Worm (Caenorhabditis elegans) whole organism, young adult: ENCODE results near the gene sfrp-1.

ENCODE experiments used
- B0261.1 ChIP-seq: sonication (generic microtip); optimal IDR thresholded peaks from 2 replicates; lab custom pipeline; 2016; ENCODE audit warnings: mild to moderate bottlenecking, missing genetic modification characterization, moderate library complexity, missing compliant biosample characterization
- C06A6.2 ChIP-seq: fragments of 200-800 bp; sonication (Bioruptor generic); conservative IDR thresholded peaks from 2 replicates; pipeline ENCODE4 v1.3.6; 2022; ENCODE audit warnings: missing genetic modification characterization, missing compliant biosample characterization
- D2030.7 ChIP-seq: fragments of 200-800 bp; sonication (Bioruptor generic); IDR thresholded peaks from 2 replicates; pipeline ENCODE4 v1.3.6; 2022; ENCODE audit warnings: missing genetic modification reagents, missing genetic modification characterization, missing compliant biosample characterization
- F10E7.11 ChIP-seq: sonication (generic microtip); optimal IDR thresholded peaks from 2 replicates; lab custom pipeline; 2017; ENCODE audit warnings: mild to moderate bottlenecking, missing genetic modification characterization, moderate library complexity, missing compliant biosample characterization
- F33H1.4 ChIP-seq: fragments of 200-800 bp; sonication (Bioruptor generic); IDR thresholded peaks from 2 replicates; pipeline ENCODE4 v1.3.6; 2022; ENCODE audit warnings: missing genetic modification reagents, missing genetic modification characterization, missing compliant biosample characterization
- K12H6.12 ChIP-seq: fragments of 200-800 bp; sonication (Bioruptor generic); optimal IDR thresholded peaks from 2 replicates; lab custom pipeline; 2018; ENCODE audit warnings: mild to moderate bottlenecking, missing genetic modification characterization, missing compliant biosample characterization
- Y67H2A.10 ChIP-seq: fragments of 200-800 bp; sonication (Bioruptor generic); conservative IDR thresholded peaks from 2 replicates; pipeline ENCODE4 v1.3.6; 2022; ENCODE audit warnings: missing genetic modification reagents, missing genetic modification characterization, missing compliant biosample characterization
- aptf-2 ChIP-seq: fragments of 200-800 bp; sonication (Bioruptor generic); conservative IDR thresholded peaks from 2 replicates; pipeline ENCODE4 v1.3.6; 2022; ENCODE audit warnings: missing genetic modification reagents, missing genetic modification characterization, missing compliant biosample characterization
- aptf-3 ChIP-seq: fragments of 200-800 bp; sonication (Bioruptor generic); IDR thresholded peaks from 2 replicates; pipeline ENCODE4 v1.3.6; 2022; ENCODE audit warnings: missing genetic modification characterization, missing compliant biosample characterization
- atf-7 ChIP-seq: sonication (generic microtip); optimal IDR thresholded peaks from 2 replicates; lab custom pipeline; 2017; ENCODE audit warnings: mild to moderate bottlenecking, missing genetic modification characterization, missing compliant biosample characterization
- attf-5 ChIP-seq: fragments of 200-800 bp; sonication (Bioruptor generic); optimal IDR thresholded peaks from 2 replicates; lab custom pipeline; 2018; ENCODE audit warnings: mild to moderate bottlenecking, missing genetic modification characterization, missing compliant biosample characterization
- cebp-2 ChIP-seq: fragments of 200-800 bp; sonication (Bioruptor generic); IDR thresholded peaks from 2 replicates; pipeline ENCODE4 v1.3.6; 2022; ENCODE audit warnings: missing genetic modification characterization, missing compliant biosample characterization
- ceh-91 ChIP-seq: fragments of 200-800 bp; sonication (Bioruptor generic); IDR thresholded peaks from 2 replicates; pipeline ENCODE4 v1.3.6; 2022; ENCODE audit warnings: missing genetic modification reagents, missing genetic modification characterization, missing compliant biosample characterization
- dox-1 ChIP-seq: fragments of 200-800 bp; sonication (Bioruptor generic); IDR thresholded peaks from 2 replicates; pipeline ENCODE4 v1.3.6; 2022; ENCODE audit warnings: missing genetic modification reagents, missing genetic modification characterization, missing compliant biosample characterization
- efl-1 ChIP-seq: fragments of 150-350 bp; optimal IDR thresholded peaks from 2 replicates; lab custom pipeline; 2014; ENCODE audit warnings: missing biosample characterization, missing genetic modification reagents, missing genetic modification characterization
- hlh-12 ChIP-seq: sonication (generic microtip); optimal IDR thresholded peaks from 2 replicates; lab custom pipeline; 2016; ENCODE audit warnings: missing genetic modification characterization, missing compliant biosample characterization
- hmg-1.2 ChIP-seq: fragments of 200-800 bp; sonication (Bioruptor generic); IDR thresholded peaks from 2 replicates; pipeline ENCODE4 v1.3.6; 2022; ENCODE audit warnings: missing genetic modification reagents, missing genetic modification characterization, missing compliant biosample characterization
- hsf-1 ChIP-seq: fragments of 200-800 bp; sonication (Bioruptor generic); IDR thresholded peaks from 2 replicates; pipeline ENCODE4 v1.3.6; 2022; ENCODE audit warnings: missing genetic modification reagents, missing genetic modification characterization, missing compliant biosample characterization
- lin-26 ChIP-seq: fragments of 200-800 bp; sonication (Bioruptor generic); IDR thresholded peaks from 2 replicates; pipeline ENCODE4 v1.3.6; 2022; ENCODE audit warnings: missing genetic modification reagents, missing genetic modification characterization, missing compliant biosample characterization
- lin-35 ChIP-seq, 3 experiments: fragments of 150-350 bp in 2 of 3; sonication (generic microtip) in 1 of 3; optimal IDR thresholded peaks; 2 replicates each; lab custom pipeline; 2014 to 2018; ENCODE audit warnings: missing biosample characterization in 3 of 3, missing genetic modification characterization in 3 of 3, missing genetic modification reagents in 3 of 3
- lir-1 ChIP-seq: fragments of 200-800 bp; sonication (Bioruptor generic); conservative IDR thresholded peaks from 2 replicates; pipeline ENCODE4 v1.3.6; 2022; ENCODE audit warnings: missing genetic modification reagents, missing genetic modification characterization, missing compliant biosample characterization
- lsl-1 ChIP-seq: fragments of 200-800 bp; sonication (Bioruptor generic); optimal IDR thresholded peaks from 2 replicates; lab custom pipeline; 2018; ENCODE audit warnings: mild to moderate bottlenecking, missing genetic modification characterization, moderate library complexity, missing compliant biosample characterization
- madf-10 ChIP-seq: sonication (generic microtip); optimal IDR thresholded peaks from 2 replicates; lab custom pipeline; 2016; ENCODE audit warnings: mild to moderate bottlenecking, missing genetic modification characterization, missing compliant biosample characterization
- mcd-1 ChIP-seq: fragments of 200-800 bp; sonication (Bioruptor generic); IDR thresholded peaks from 2 replicates; pipeline ENCODE4 v1.3.6; 2022; ENCODE audit warnings: missing genetic modification reagents, missing genetic modification characterization, missing compliant biosample characterization
- mes-4 ChIP-seq: sonication (generic microtip); optimal IDR thresholded peaks from 2 replicates; lab custom pipeline; 2016; ENCODE audit warnings: missing genotype, missing genetic modification characterization, missing compliant biosample characterization
- nhr-80 ChIP-seq: sonication (generic microtip); optimal IDR thresholded peaks from 2 replicates; lab custom pipeline; 2016; ENCODE audit warnings: missing genetic modification characterization, missing compliant biosample characterization
- nhr-90 ChIP-seq: sonication (generic microtip); optimal IDR thresholded peaks from 2 replicates; lab custom pipeline; 2016; ENCODE audit warnings: missing genotype, mild to moderate bottlenecking, missing genetic modification characterization, missing compliant biosample characterization
- pbrm-1 ChIP-seq: fragments of 200-800 bp; sonication (Bioruptor generic); IDR thresholded peaks from 2 replicates; pipeline ENCODE4 v1.3.6; 2022; ENCODE audit warnings: missing genetic modification reagents, missing genetic modification characterization, missing compliant biosample characterization
- rpc-1 ChIP-seq, 2 experiments: fragments of 150-350 bp in 1 of 2; sonication (generic microtip) in 1 of 2; optimal IDR thresholded peaks; 2 replicates each; lab custom pipeline; 2014 to 2018; ENCODE audit warnings: missing biosample characterization in 1 of 2, missing genetic modification characterization in 1 of 2, missing genetic modification reagents in 1 of 2, missing genotype in 1 of 2
- snpc-3.4 ChIP-seq: sonication (generic microtip); optimal IDR thresholded peaks from 2 replicates; lab custom pipeline; 2017; ENCODE audit warnings: missing genetic modification characterization, mild to moderate bottlenecking, missing compliant biosample characterization, antibody characterized with exemption, moderate library complexity, missing genotype, missing genetic modification reagents
- tbx-9 ChIP-seq: sonication (generic microtip); optimal IDR thresholded peaks from 2 replicates; lab custom pipeline; 2016; ENCODE audit warnings: borderline replicate concordance, missing genetic modification characterization, inconsistent platforms, missing compliant biosample characterization
- unc-62 ChIP-seq: fragments of 150-350 bp; optimal IDR thresholded peaks from 2 replicates; lab custom pipeline; 2014; ENCODE audit warnings: missing biosample characterization, missing genetic modification reagents, missing genetic modification characterization
- xnd-1 ChIP-seq: sonication (generic microtip); optimal IDR thresholded peaks from 2 replicates; lab custom pipeline; 2016; ENCODE audit warnings: missing genotype, missing genetic modification reagents, missing genetic modification characterization, missing compliant biosample characterization
- zfh-2 ChIP-seq: fragments of 200-800 bp; sonication (Bioruptor generic); conservative IDR thresholded peaks from 2 replicates; pipeline ENCODE4 v1.3.6; 2022; ENCODE audit warnings: missing genetic modification reagents, missing genetic modification characterization, missing compliant biosample characterization
- zim-3 ChIP-seq: sonication (generic microtip); optimal IDR thresholded peaks from 2 replicates; lab custom pipeline; 2017; ENCODE audit warnings: mild to moderate bottlenecking, missing genetic modification characterization, moderate library complexity, missing compliant biosample characterization
- ztf-26 ChIP-seq: sonication (generic microtip); optimal IDR thresholded peaks from 2 replicates; lab custom pipeline; 2017; ENCODE audit warnings: missing genetic modification characterization, missing compliant biosample characterization
- ztf-3 ChIP-seq: fragments of 200-800 bp; sonication (Bioruptor generic); optimal IDR thresholded peaks from 2 replicates; lab custom pipeline; 2018; ENCODE audit warnings: mild to moderate bottlenecking, missing genetic modification characterization, missing compliant biosample characterization
- ztf-6 ChIP-seq: fragments of 200-800 bp; sonication (Bioruptor generic); IDR thresholded peaks from 2 replicates; pipeline ENCODE4 v1.3.6; 2022; ENCODE audit warnings: missing genetic modification reagents, missing genetic modification characterization, missing compliant biosample characterization

Gene sfrp-1

ce11 chrIV:6393329-6393728 lies 8.9 kb downstream of the sfrp-1 start:
- peak; percentile 30 for TF ChIP-seq K12H6.12 (tag; lab: Kevin White, UChicago)
- no peak for TF ChIP-seq zim-3
- no peak for TF ChIP-seq C06A6.2 (GFP tag; lab: Robert Waterston, UW)

DNA sequence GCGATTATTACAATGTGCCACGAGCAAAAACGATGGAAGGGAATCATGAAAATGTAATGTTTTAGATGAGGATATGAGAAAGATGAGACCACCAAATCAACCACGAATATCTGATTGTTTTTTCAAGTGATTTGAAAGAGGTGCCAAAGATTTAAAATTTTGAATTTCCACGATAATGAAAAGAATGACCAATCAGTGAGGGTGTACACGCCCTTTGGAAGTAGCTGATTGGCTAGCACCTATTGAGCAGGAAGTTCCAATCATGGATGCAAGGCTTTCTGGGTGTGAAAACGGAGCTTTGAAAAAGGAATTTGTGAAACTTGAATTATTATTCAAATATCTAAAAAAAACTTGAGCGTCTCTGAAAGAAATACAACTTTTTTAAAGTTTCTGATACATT lies 10.7 kb downstream of the sfrp-1 start:
- no peak for TF ChIP-seq rpc-1 (optimal IDR thresholded peaks at IDR 0.05; lab: Kevin White, UChicago)
- TF ChIP-seq rpc-1 (tag; optimal IDR thresholded peaks at IDR 0.05; lab: Kevin White, UChicago) = no peak
- no peak for TF ChIP-seq hlh-12 (tag; lab: Kevin White, UChicago)
- TF ChIP-seq efl-1 (GFP tag; lab: Kevin White, UChicago) = no peak
- no peak for TF ChIP-seq F33H1.4 (GFP tag; lab: Robert Waterston, UW)
- TF ChIP-seq ztf-3 (GFP tag; lab: Kevin White, UChicago) = no peak
- no peak for TF ChIP-seq ceh-91
- no peak for TF ChIP-seq cebp-2
- no peak for TF ChIP-seq hsf-1 (GFP tag; lab: Robert Waterston, UW)
- no peak for TF ChIP-seq aptf-3 (GFP tag; lab: Robert Waterston, UW)
- TF ChIP-seq F10E7.11 (tag; lab: Kevin White, UChicago) = no peak
- TF ChIP-seq lir-1 (GFP tag; lab: Robert Waterston, UW) = no peak
- TF ChIP-seq madf-10 = no peak
- TF ChIP-seq mcd-1 (GFP tag; lab: Robert Waterston, UW) = no peak
- TF ChIP-seq zfh-2 (GFP tag; lab: Robert Waterston, UW) = no peak
- no peak for TF ChIP-seq atf-7
- no peak for TF ChIP-seq mes-4 (tag; lab: Kevin White, UChicago)

- no peak for TF ChIP-seq cebp-2
- TF ChIP-seq snpc-3.4 (tag; lab: Kevin White, UChicago) = no peak
- TF ChIP-seq tbx-9 (tag; lab: Kevin White, UChicago) = no peak
- no peak for TF ChIP-seq lin-26 (GFP tag; lab: Robert Waterston, UW)
- TF ChIP-seq lsl-1 = no peak
- no peak for TF ChIP-seq nhr-90 (tag; lab: Kevin White, UChicago)
- no peak for TF ChIP-seq D2030.7
Measured at ce11 chrIV:6388550-6388949, 13.7 kb downstream of the sfrp-1 start.

ce11 chrIV:6385010-6385409 lies 17.2 kb downstream of the sfrp-1 start:
- TF ChIP-seq dox-1 (GFP tag; lab: Robert Waterston, UW) = no peak
- no peak for TF ChIP-seq hmg-1.2 (GFP tag; lab: Robert Waterston, UW)

ce11 chrIV:6383970-6384369 lies 18.3 kb downstream of the sfrp-1 start, which contains the start of gene shl-1:
Gene shl-1 (minus strand): TSS chrIV:6384070.
- TF ChIP-seq pbrm-1 (GFP tag; lab: Robert Waterston, UW) (no peak), mcd-1 (GFP tag; lab: Robert Waterston, UW) (no peak)
- TF ChIP-seq, all 124 proteins: peak for 0

DNA sequence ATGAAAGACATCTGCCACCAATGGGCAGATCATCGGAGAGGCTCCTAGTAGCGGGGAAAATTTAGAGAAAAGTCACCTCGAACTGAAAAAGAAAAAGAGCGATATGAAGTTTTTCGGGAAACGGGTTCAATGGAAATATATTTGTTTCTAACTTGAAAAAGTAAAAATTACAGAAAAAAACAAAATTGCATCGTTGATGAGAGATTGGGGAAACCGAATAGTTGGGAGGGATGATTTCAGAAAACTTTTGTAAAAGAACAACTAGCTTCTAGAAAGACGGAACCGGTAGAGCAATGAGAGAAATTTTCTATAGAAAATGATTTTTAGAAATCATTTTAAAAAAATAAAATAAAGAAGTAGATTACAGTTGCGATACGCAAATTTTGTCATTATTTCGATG lies 23.8 kb downstream of the sfrp-1 start:
- no peak for TF ChIP-seq lin-35 (GFP tag; optimal IDR thresholded peaks at IDR 0.05; lab: Kevin White, UChicago)
- TF ChIP-seq attf-5 (GFP tag; lab: Kevin White, UChicago) = no peak
- TF ChIP-seq Y67H2A.10 (GFP tag; lab: Robert Waterston, UW) = no peak
- TF ChIP-seq aptf-2 (GFP tag; lab: Robert Waterston, UW) = no peak
- TF ChIP-seq unc-62 (GFP tag; lab: Kevin White, UChicago) = no peak
- TF ChIP-seq nhr-80 (tag; lab: Kevin White, UChicago) = no peak
- no peak for TF ChIP-seq B0261.1
- TF ChIP-seq ztf-26 (tag; lab: Kevin White, UChicago) = no peak
- TF ChIP-seq ztf-6 (GFP tag; lab: Robert Waterston, UW) = no peak
- TF ChIP-seq xnd-1 (tag; lab: Kevin White, UChicago) = no peak
- TF ChIP-seq hmg-1.2 (GFP tag; lab: Robert Waterston, UW) = no peak
- TF ChIP-seq, all 124 proteins: peak for 0
